Fruit fly (Drosophila melanogaster) whole organism, embryonic: ENCODE data around the gene dUTPase.
A peak's percentile ranks its signal among the peaks of the same experiment; 100 is the strongest.

Experiments used
- ATbp ChIP-seq: fragments of 200-800 bp; sonication (Bioruptor generic); optimal IDR thresholded peaks from 2 replicates; lab custom pipeline; 2017; ENCODE audit warnings: missing biosample characterization, mild to moderate bottlenecking, missing genetic modification characterization, missing genetic modification reagents
- BtbVII ChIP-seq: fragments of 200-800 bp; sonication (Bioruptor generic); optimal IDR thresholded peaks from 3 replicates; lab custom pipeline; 2017; ENCODE audit warnings: missing biosample characterization, mild to moderate bottlenecking, missing genetic modification characterization
- CG10431 ChIP-seq: fragments of 200-800 bp; sonication (Bioruptor generic); optimal IDR thresholded peaks from 3 replicates; lab custom pipeline; 2018; ENCODE audit warnings: missing biosample characterization, mild to moderate bottlenecking, missing genetic modification characterization
- CG11560 ChIP-seq: fragments of 200-800 bp; sonication (Bioruptor generic); IDR thresholded peaks from 3 replicates; pipeline ENCODE4 v1.3.6; 2022; ENCODE audit warnings: missing biosample characterization, missing genetic modification characterization
- CG14014 ChIP-seq: fragments of 200-800 bp; sonication (Bioruptor generic); IDR thresholded peaks from 2 replicates; pipeline ENCODE4 v1.3.6; 2022; ENCODE audit warnings: missing biosample characterization, missing genetic modification characterization
- CG14667 ChIP-seq: fragments of 200-800 bp; sonication (Bioruptor generic); IDR thresholded peaks from 2 replicates; pipeline ENCODE4 v1.3.6; 2022; ENCODE audit warnings: missing biosample characterization, missing genetic modification characterization
- CG14710 ChIP-seq: fragments of 200-800 bp; sonication (Bioruptor generic); optimal IDR thresholded peaks from 3 replicates; lab custom pipeline; 2019; ENCODE audit warnings: missing biosample characterization, mild to moderate bottlenecking, missing genetic modification characterization, moderate library complexity
- CG15601 ChIP-seq: fragments of 200-800 bp; sonication (Bioruptor generic); optimal IDR thresholded peaks from 3 replicates; lab custom pipeline; 2019; ENCODE audit warnings: missing biosample characterization, mild to moderate bottlenecking, missing genetic modification characterization, moderate library complexity
- CG17385 ChIP-seq: fragments of 200-800 bp; sonication (Bioruptor generic); optimal IDR thresholded peaks from 3 replicates; lab custom pipeline; 2018; ENCODE audit warnings: missing biosample characterization, mild to moderate bottlenecking, missing genetic modification characterization
- CG17612 ChIP-seq: fragments of 200-800 bp; sonication (Bioruptor generic); IDR thresholded peaks from 2 replicates; pipeline ENCODE4 v1.3.6; 2022; ENCODE audit warnings: missing biosample characterization, missing genetic modification characterization
- CG18476 ChIP-seq: fragments of 200-800 bp; sonication (Bioruptor generic); optimal IDR thresholded peaks from 2 replicates; lab custom pipeline; 2016; ENCODE audit warnings: missing biosample characterization, mild to moderate bottlenecking, missing genetic modification characterization
- CG2712 ChIP-seq: fragments of 200-800 bp; optimal IDR thresholded peaks from 3 replicates; lab custom pipeline; 2019; ENCODE audit warnings: missing biosample characterization, mild to moderate bottlenecking, missing genetic modification characterization, moderate library complexity
- CG3065 ChIP-seq: fragments of 200-800 bp; sonication (Bioruptor generic); optimal IDR thresholded peaks from 2 replicates; lab custom pipeline; 2016; ENCODE audit warnings: missing biosample characterization, missing genetic modification characterization
- CG31224 ChIP-seq: fragments of 200-800 bp; sonication (Bioruptor generic); IDR thresholded peaks from 2 replicates; pipeline ENCODE4 v1.3.6; 2022; ENCODE audit warnings: missing biosample characterization, missing genetic modification characterization
- CG31388 ChIP-seq: fragments of 200-800 bp; sonication (Bioruptor generic); optimal IDR thresholded peaks from 2 replicates; lab custom pipeline; 2016; ENCODE audit warnings: missing biosample characterization, missing genetic modification characterization
- CG32767 ChIP-seq: fragments of 200-800 bp; sonication (Bioruptor generic); IDR thresholded peaks from 2 replicates; pipeline ENCODE4 v1.3.6; 2022; ENCODE audit warnings: missing biosample characterization, missing genetic modification characterization
- CG34422 ChIP-seq: fragments of 200-800 bp; sonication (Bioruptor generic); IDR thresholded peaks from 3 replicates; pipeline ENCODE4 v1.3.6; 2022; ENCODE audit warnings: missing biosample characterization, missing genetic modification characterization
- CG7928 ChIP-seq: fragments of 200-800 bp; sonication (Bioruptor generic); optimal IDR thresholded peaks from 2 replicates; lab custom pipeline; 2017; ENCODE audit warnings: missing biosample characterization, mild to moderate bottlenecking, missing genetic modification characterization
- CG8281 ChIP-seq: fragments of 200-800 bp; sonication (Bioruptor generic); optimal IDR thresholded peaks from 2 replicates; lab custom pipeline; 2018; ENCODE audit warnings: missing biosample characterization, mild to moderate bottlenecking, missing genetic modification characterization, moderate library complexity
- ERR ChIP-seq: fragments of 200-800 bp; sonication (Bioruptor generic); optimal IDR thresholded peaks from 2 replicates; lab custom pipeline; 2016; ENCODE audit warnings: missing biosample characterization, missing genetic modification characterization
- Gsc ChIP-seq: fragments of 200-800 bp; sonication (Bioruptor generic); IDR thresholded peaks from 2 replicates; pipeline ENCODE4 v1.3.6; 2022; ENCODE audit warnings: missing biosample characterization, missing genetic modification characterization
- Mad ChIP-seq: fragments of 200-800 bp; sonication (Bioruptor generic); optimal IDR thresholded peaks from 2 replicates; lab custom pipeline; 2016; ENCODE audit warnings: missing biosample characterization, missing genetic modification characterization
- Nf-YA ChIP-seq: fragments of 200-800 bp; sonication (Bioruptor generic); IDR thresholded peaks from 2 replicates; pipeline ENCODE4 v1.3.6; 2022; ENCODE audit warnings: missing biosample characterization, missing genetic modification characterization
- Sox102F ChIP-seq: fragments of 200-800 bp; sonication (Bioruptor generic); optimal IDR thresholded peaks from 2 replicates; lab custom pipeline; 2018; ENCODE audit warnings: missing biosample characterization, mild to moderate bottlenecking, missing genetic modification characterization, moderate library complexity
- Sry-β ChIP-seq: fragments of 200-800 bp; sonication (Bioruptor generic); optimal IDR thresholded peaks from 2 replicates; lab custom pipeline; 2018; ENCODE audit warnings: missing biosample characterization, mild to moderate bottlenecking, missing genetic modification characterization, moderate library complexity
- Ssrp ChIP-seq: fragments of 200-800 bp; sonication (Bioruptor generic); optimal IDR thresholded peaks from 2 replicates; lab custom pipeline; 2018; ENCODE audit warnings: missing biosample characterization, mild to moderate bottlenecking, missing genetic modification characterization, moderate library complexity
- TFAM ChIP-seq: fragments of 200-800 bp; sonication (Bioruptor generic); optimal IDR thresholded peaks from 2 replicates; lab custom pipeline; 2017; ENCODE audit warnings: missing biosample characterization, missing genetic modification characterization, inconsistent platforms
- ash1 ChIP-seq: fragments of 200-800 bp; sonication (Bioruptor generic); optimal IDR thresholded peaks from 2 replicates; lab custom pipeline; 2018; ENCODE audit warnings: missing biosample characterization, mild to moderate bottlenecking, missing genetic modification characterization
- ato ChIP-seq: fragments of 200-800 bp; sonication (Bioruptor generic); IDR thresholded peaks from 2 replicates; pipeline ENCODE4 v1.3.6; 2022; ENCODE audit warnings: missing biosample characterization, missing genetic modification characterization; ENCODE audit not compliant: partially characterized antibody
- br ChIP-seq: fragments of >200 bp; optimal IDR thresholded peaks from 2 replicates; lab custom pipeline; 2017
- crol ChIP-seq: fragments of 200-800 bp; sonication (Bioruptor generic); IDR thresholded peaks from 2 replicates; pipeline ENCODE4 v1.3.6; 2022; ENCODE audit warnings: missing biosample characterization, missing genetic modification characterization
- danr ChIP-seq: fragments of 200-800 bp; sonication (Bioruptor generic); IDR thresholded peaks from 2 replicates; pipeline ENCODE4 v1.3.6; 2022; ENCODE audit warnings: missing biosample characterization, missing genetic modification characterization
- dati ChIP-seq: fragments of 200-800 bp; sonication (Bioruptor generic); IDR thresholded peaks from 2 replicates; pipeline ENCODE4 v1.3.6; 2022; ENCODE audit warnings: missing biosample characterization, missing genetic modification characterization
- dmrt11E ChIP-seq: fragments of 200-800 bp; sonication (Bioruptor generic); optimal IDR thresholded peaks from 3 replicates; lab custom pipeline; 2018; ENCODE audit warnings: missing biosample characterization, mild to moderate bottlenecking, missing genetic modification characterization, moderate library complexity
- dpn ChIP-seq, 2 experiments: fragments of 200-800 bp; sonication (Bioruptor generic); optimal IDR thresholded peaks; 3 replicates each; lab custom pipeline; 2016; ENCODE audit warnings: missing biosample characterization in 2 of 2, missing genetic modification characterization in 2 of 2
- emc ChIP-seq: fragments of 200-800 bp; sonication (Bioruptor generic); optimal IDR thresholded peaks from 2 replicates; lab custom pipeline; 2016; ENCODE audit warnings: missing biosample characterization, missing genetic modification characterization
- fu2 ChIP-seq: fragments of 200-800 bp; sonication (Bioruptor generic); optimal IDR thresholded peaks from 2 replicates; lab custom pipeline; 2016; ENCODE audit warnings: missing biosample characterization, missing genetic modification characterization
- gfzf ChIP-seq: fragments of 200-800 bp; sonication (Bioruptor generic); optimal IDR thresholded peaks from 2 replicates; lab custom pipeline; 2016; ENCODE audit warnings: missing biosample characterization, mild to moderate bottlenecking, missing genetic modification characterization, moderate library complexity
- gsb-n ChIP-seq: fragments of 200-800 bp; sonication (Bioruptor generic); optimal IDR thresholded peaks from 3 replicates; lab custom pipeline; 2018; ENCODE audit warnings: missing biosample characterization, mild to moderate bottlenecking, missing genetic modification characterization
- gt ChIP-seq: fragments of 200-800 bp; sonication (Bioruptor generic); IDR thresholded peaks from 2 replicates; pipeline ENCODE4 v1.3.6; 2022; ENCODE audit warnings: missing biosample characterization, missing genetic modification characterization
- hbn ChIP-seq: fragments of 200-800 bp; sonication (Bioruptor generic); IDR thresholded peaks from 2 replicates; pipeline ENCODE4 v1.3.6; 2022; ENCODE audit warnings: missing biosample characterization, missing genetic modification characterization; ENCODE audit not compliant: partially characterized antibody
- mld ChIP-seq: fragments of 200-800 bp; sonication (Bioruptor generic); IDR thresholded peaks from 3 replicates; pipeline ENCODE4 v1.3.6; 2022; ENCODE audit warnings: missing biosample characterization, missing genetic modification characterization; ENCODE audit not compliant: partially characterized antibody
- nau ChIP-seq: fragments of 200-800 bp; sonication (Bioruptor generic); optimal IDR thresholded peaks from 3 replicates; lab custom pipeline; 2017; ENCODE audit warnings: missing biosample characterization, mild to moderate bottlenecking, missing genetic modification characterization, missing genetic modification reagents
- pros ChIP-seq: fragments of 200-800 bp; sonication (Bioruptor generic); optimal IDR thresholded peaks from 3 replicates; lab custom pipeline; 2019; ENCODE audit warnings: missing biosample characterization, mild to moderate bottlenecking, missing genetic modification characterization, moderate library complexity
- sima ChIP-seq: fragments of 200-800 bp; sonication (Bioruptor generic); optimal IDR thresholded peaks from 2 replicates; lab custom pipeline; 2016; ENCODE audit warnings: missing biosample characterization, missing genetic modification characterization
- sr ChIP-seq: fragments of 200-800 bp; sonication (Bioruptor generic); IDR thresholded peaks from 3 replicates; pipeline ENCODE4 v1.3.6; 2022; ENCODE audit warnings: missing biosample characterization, missing genetic modification characterization
- tna ChIP-seq: fragments of 200-800 bp; sonication (Bioruptor generic); IDR thresholded peaks from 2 replicates; pipeline ENCODE4 v1.3.6; 2022; ENCODE audit warnings: missing biosample characterization, missing genetic modification characterization; ENCODE audit not compliant: partially characterized antibody
- trem ChIP-seq: fragments of 200-800 bp; optimal IDR thresholded peaks from 3 replicates; lab custom pipeline; 2019; ENCODE audit warnings: missing biosample characterization, mild to moderate bottlenecking, missing genetic modification characterization, moderate library complexity
- usp ChIP-seq: fragments of >200 bp; optimal IDR thresholded peaks from 2 replicates; lab custom pipeline; 2017; ENCODE audit warnings: missing biosample characterization, missing genetic modification characterization
- wdn ChIP-seq: fragments of 200-800 bp; sonication (Bioruptor generic); IDR thresholded peaks from 2 replicates; pipeline ENCODE4 v1.3.6; 2022; ENCODE audit warnings: missing biosample characterization, missing genetic modification characterization
- zfh2 ChIP-seq: fragments of 200-800 bp; sonication (Bioruptor generic); optimal IDR thresholded peaks from 2 replicates; lab custom pipeline; 2016; ENCODE audit warnings: missing biosample characterization, missing genetic modification characterization

The dUTPase gene

DNA sequence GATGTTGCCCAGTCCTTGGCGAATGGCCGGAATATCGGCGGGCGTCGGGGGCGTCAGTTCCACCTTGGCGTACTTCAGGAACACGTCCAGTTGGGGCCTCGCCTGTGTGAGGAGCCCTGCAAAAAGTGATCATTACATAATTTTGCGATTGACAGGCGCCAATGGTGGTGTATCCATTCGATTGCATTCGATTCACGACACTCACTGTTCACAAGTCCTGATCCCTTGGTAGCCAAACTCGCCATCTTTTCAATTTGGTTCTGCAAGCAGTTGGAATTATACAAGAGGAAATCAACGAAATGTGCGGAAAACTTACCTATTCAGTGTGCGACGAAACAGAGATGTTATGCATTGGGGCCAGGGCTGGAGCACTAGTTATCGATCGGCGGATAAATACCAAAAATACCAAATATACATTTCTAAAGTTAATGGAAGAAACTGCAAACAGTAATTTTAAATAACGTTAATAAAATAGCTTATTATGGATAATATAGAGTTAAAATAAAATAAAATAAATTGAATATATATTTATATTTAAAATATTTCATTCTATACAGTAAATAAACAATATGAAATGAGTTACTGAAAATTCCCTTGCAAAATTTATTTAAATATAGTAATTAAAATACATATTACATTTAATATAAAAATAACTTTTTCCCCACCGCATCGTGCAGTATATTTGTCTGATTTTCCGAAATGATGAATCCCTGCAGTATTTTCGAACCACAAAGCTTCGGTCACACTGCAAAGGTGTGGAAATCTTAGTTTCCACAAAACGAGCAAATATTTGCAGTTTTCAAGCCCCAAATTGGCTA lies 34.9 kb upstream of the dUTPase start, which contains the start of the genes ATPsynG and SCAR (continued):
- TF ChIP-seq gt (GFP tag; lab: Robert Waterston, UW) (no peak), pros (GFP tag; lab: Kevin White, UChicago) (no peak), CG31388 (no peak), trem (tag; lab: Kevin White, UChicago) (peak; percentile 30), dpn (GFP tag; optimal IDR thresholded peaks at IDR 0.05; lab: Kevin White, UChicago) (no peak), hbn (GFP tag; lab: Robert Waterston, UW) (no peak), sr (GFP tag; lab: Robert Waterston, UW) (no peak), BtbVII (GFP tag; lab: Kevin White, UChicago) (no peak), CG14667 (GFP tag; lab: Robert Waterston, UW) (no peak), CG31224 (GFP tag; lab: Robert Waterston, UW) (no peak), Sry-β (no peak), CG2712 (tag; lab: Kevin White, UChicago) (peak; percentile 32), CG34422 (GFP tag; lab: Robert Waterston, UW) (no peak), Mad (no peak), emc (GFP tag; lab: Kevin White, UChicago) (no peak), dati (GFP tag; lab: Robert Waterston, UW) (no peak), CG15601 (tag; lab: Kevin White, UChicago) (peak; percentile 5), CG7928 (GFP tag; lab: Kevin White, UChicago) (peak; percentile 92), CG17612 (GFP tag; lab: Robert Waterston, UW) (no peak), CG17385 (GFP tag; lab: Kevin White, UChicago) (no peak), ERR (no peak), CG10431 (GFP tag; lab: Kevin White, UChicago) (no peak), CG14710 (tag; lab: Kevin White, UChicago) (peak; percentile 47), ATbp (GFP tag; lab: Kevin White, UChicago) (no peak), gfzf (GFP tag; lab: Kevin White, UChicago) (peak; percentile 58), nau (GFP tag; lab: Kevin White, UChicago) (no peak), CG18476 (GFP tag; lab: Kevin White, UChicago) (no peak), sima (GFP tag; lab: Kevin White, UChicago) (no peak), Ssrp (no peak), tna (GFP tag; lab: Robert Waterston, UW) (no peak), fu2 (GFP tag; lab: Kevin White, UChicago) (no peak), mld (GFP tag; lab: Robert Waterston, UW) (no peak), Nf-YA (GFP tag; lab: Robert Waterston, UW) (no peak), usp (GFP tag; lab: Kevin White, UChicago) (no peak), ash1 (GFP tag; lab: Kevin White, UChicago) (no peak), CG11560 (tag; lab: Robert Waterston, UW) (no peak), Sox102F (no peak), dmrt11E (tag; lab: Kevin White, UChicago) (no peak), Gsc (GFP tag; lab: Robert Waterston, UW) (no peak), crol (GFP tag; lab: Robert Waterston, UW) (no peak), gsb-n (tag; lab: Kevin White, UChicago) (no peak), CG8281 (tag; lab: Kevin White, UChicago) (no peak), zfh2 (GFP tag; lab: Kevin White, UChicago) (no peak), CG14014 (GFP tag; lab: Robert Waterston, UW) (no peak), CG3065 (GFP tag; lab: Kevin White, UChicago) (no peak), TFAM (GFP tag; lab: Kevin White, UChicago) (no peak), wdn (GFP tag; lab: Robert Waterston, UW) (no peak), br (lab: Kevin White, UChicago) (no peak), CG32767 (GFP tag; lab: Robert Waterston, UW) (no peak), ato (GFP tag; lab: Robert Waterston, UW) (no peak), danr (GFP tag; lab: Robert Waterston, UW) (no peak)
